Worm (Caenorhabditis elegans) whole organism, midembryonic: ENCODE data around the gene K10C2.12.

ENCODE experiments used
- T22C8.4 ChIP-seq: fragments of 200-800 bp; sonication (Bioruptor generic); IDR thresholded peaks from 2 replicates; pipeline ENCODE4 v1.3.6; 2022; ENCODE audit warnings: missing genetic modification characterization, missing compliant biosample characterization
- cog-1 ChIP-seq: sonication (generic microtip); optimal IDR thresholded peaks from 2 replicates; lab custom pipeline; 2016; ENCODE audit warnings: missing genetic modification characterization, missing compliant biosample characterization
- flt-1 ChIP-seq: fragments of 200-800 bp; sonication (Bioruptor generic); IDR thresholded peaks from 2 replicates; pipeline ENCODE4 v1.3.6; 2022; ENCODE audit warnings: missing genetic modification characterization, missing compliant biosample characterization
- klf-2 ChIP-seq: fragments of 200-800 bp; sonication (Bioruptor generic); conservative IDR thresholded peaks from 2 replicates; pipeline ENCODE4 v1.3.6; 2022; ENCODE audit warnings: missing genetic modification reagents, missing genetic modification characterization, missing compliant biosample characterization
- med-1 ChIP-seq: sonication (generic microtip); optimal IDR thresholded peaks from 2 replicates; lab custom pipeline; 2017; ENCODE audit warnings: missing genetic modification characterization, mild to moderate bottlenecking, missing compliant biosample characterization, antibody characterized with exemption, missing genetic modification reagents; ENCODE audit not compliant: insufficient read depth
- ref-1 ChIP-seq: fragments of 200-800 bp; sonication (Bioruptor generic); conservative IDR thresholded peaks from 2 replicates; pipeline ENCODE4 v1.3.6; 2022; ENCODE audit warnings: missing genetic modification reagents, missing genetic modification characterization, missing compliant biosample characterization
- tab-1 ChIP-seq: fragments of 200-800 bp; sonication (Bioruptor generic); IDR thresholded peaks from 2 replicates; pipeline ENCODE4 v1.3.6; 2022; ENCODE audit warnings: missing genetic modification characterization, missing compliant biosample characterization
- ztf-23 ChIP-seq: fragments of 200-800 bp; sonication (Bioruptor generic); IDR thresholded peaks from 2 replicates; pipeline ENCODE4 v1.3.6; 2022; ENCODE audit warnings: missing genetic modification reagents, missing genetic modification characterization, missing compliant biosample characterization
- ztf-29 ChIP-seq: fragments of 200-800 bp; sonication (Bioruptor generic); IDR thresholded peaks from 2 replicates; pipeline ENCODE4 v1.3.6; 2022; ENCODE audit warnings: missing genetic modification reagents, missing genetic modification characterization, missing compliant biosample characterization

- no peak for TF ChIP-seq T22C8.4 (GFP tag; lab: Robert Waterston, UW)
- TF ChIP-seq flt-1 (GFP tag; lab: Robert Waterston, UW): no peak
- no peak for TF ChIP-seq ref-1 (GFP tag; lab: Robert Waterston, UW)
- no peak for TF ChIP-seq tab-1 (GFP tag; lab: Robert Waterston, UW)
- TF ChIP-seq med-1 (GFP tag; lab: Kevin White, UChicago): no peak
- TF ChIP-seq klf-2 (GFP tag; lab: Robert Waterston, UW): no peak
- TF ChIP-seq ztf-23 (GFP tag; lab: Robert Waterston, UW): no peak
- TF ChIP-seq cog-1 (tag; lab: Kevin White, UChicago): no peak
- TF ChIP-seq ztf-29: no peak
Observed at ce11 chrX:6437545-6437944, 17.0 kb upstream of the K10C2.12 start, which contains the start of gene K10C2.8.
